Worm (Caenorhabditis elegans): ENCODE data around the gene C51E3.6.

DNA sequence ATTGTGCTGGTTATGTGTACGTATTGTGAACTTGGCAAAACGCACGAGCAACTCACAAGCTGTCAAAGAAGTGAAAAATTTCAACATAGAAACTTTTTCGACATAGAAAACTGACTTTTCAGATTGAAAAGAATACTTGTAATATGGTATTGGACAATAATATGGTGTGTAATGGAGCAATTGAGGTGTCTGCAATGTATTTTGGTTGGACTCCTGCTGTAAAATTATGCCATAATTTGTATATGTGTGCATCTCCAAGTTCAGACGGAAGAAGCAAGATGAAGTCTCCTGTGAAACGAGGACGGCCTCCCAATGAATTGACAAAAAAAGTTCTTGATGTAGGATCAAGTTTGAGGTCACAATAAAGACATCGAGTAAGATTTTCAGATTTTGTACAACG, 17.5 kb upstream of the C51E3.6 start:
- TF ChIP-seq him-1 (tag; optimal IDR thresholded peaks at IDR 0.05) (no peak), W03F9.2 (tag; optimal IDR thresholded peaks at IDR 0.05) (no peak), dao-5 (tag; optimal IDR thresholded peaks at IDR 0.05) (no peak)
